Fruit fly (Drosophila melanogaster): Measurements from ENCODE around the gene qua.
A peak's percentile ranks its signal among the peaks of the same experiment; 100 is the strongest.

The qua gene

DNA sequence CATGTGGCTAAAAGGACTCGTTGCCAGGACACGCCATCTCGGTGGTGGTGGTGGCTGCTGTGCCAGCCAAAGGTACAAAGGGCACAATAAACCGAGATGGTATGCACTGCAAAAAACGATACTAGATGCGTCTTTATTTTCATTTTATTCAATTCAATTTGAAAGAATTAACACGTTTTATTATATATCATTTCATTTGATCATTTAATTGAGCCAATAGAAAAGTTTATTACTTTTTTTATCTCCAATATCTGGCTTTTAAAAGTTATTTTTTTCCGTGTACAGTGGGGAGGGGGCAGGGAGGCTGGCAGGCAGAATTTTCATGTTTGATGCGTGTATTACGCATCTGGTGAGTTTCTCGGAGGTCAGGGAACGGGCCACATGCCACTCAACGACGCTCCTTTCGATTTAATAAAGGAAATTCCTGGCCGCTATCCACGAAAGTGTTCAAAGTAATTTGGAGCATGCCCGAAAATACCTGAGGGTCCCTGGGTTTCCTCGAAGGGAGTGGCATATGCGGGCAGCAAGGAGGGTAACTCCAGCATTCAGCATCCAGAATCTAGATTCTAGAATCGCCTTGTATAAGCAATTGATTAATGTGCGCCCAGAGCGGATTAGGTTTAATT, 17.2 kb upstream of the qua start (continued):
- no peak for TF ChIP-seq usp (GFP tag; optimal IDR thresholded peaks at IDR 0.05)
- no peak for TF ChIP-seq bbx (GFP tag; IDR thresholded peaks at IDR 0.05; ENCODE audit: partially characterized antibody)
- TF ChIP-seq fd64A (GFP tag; optimal IDR thresholded peaks at IDR 0.05): peak; percentile 69
- TF ChIP-seq CG32532 (GFP tag; IDR thresholded peaks at IDR 0.05): peak; percentile 79
- TF ChIP-seq Dad (GFP tag; optimal IDR thresholded peaks at IDR 0.05): peak; percentile 55
- peak; percentile 66 for TF ChIP-seq NC2α (GFP tag; optimal IDR thresholded peaks at IDR 0.05)
- TF ChIP-seq CG10462 (GFP tag; optimal IDR thresholded peaks at IDR 0.05): peak; percentile 72
- peak; percentile 85 for TF ChIP-seq CG4730 (GFP tag; IDR thresholded peaks at IDR 0.05)
- TF ChIP-seq TFAM (GFP tag; optimal IDR thresholded peaks at IDR 0.05): peak; percentile 73
- TF ChIP-seq otp (GFP tag; IDR thresholded peaks at IDR 0.05): peak; percentile 77
- TF ChIP-seq en (GFP tag; optimal IDR thresholded peaks at IDR 0.05): no peak
- peak in 1 of 2 experiments; percentile 95 for TF ChIP-seq bsh (GFP tag; optimal IDR thresholded peaks at IDR 0.05)
- TF ChIP-seq fd96Cb (tag; optimal IDR thresholded peaks at IDR 0.05): peak; percentile 88
- TF ChIP-seq CG32767 (GFP tag; IDR thresholded peaks at IDR 0.05): peak; percentile 85
- TF ChIP-seq Aef1 (GFP tag; IDR thresholded peaks at IDR 0.05): peak; percentile 71
- peak; percentile 41; the same call in 1 of the 2 replicates for TF ChIP-seq Taf1 (GFP tag; IDR thresholded peaks at IDR 0.05)
- peak; percentile 38; the same call in 1 of the 2 replicates for TF ChIP-seq aop (GFP tag; IDR thresholded peaks at IDR 0.05)
- TF ChIP-seq Six4 (GFP tag; optimal IDR thresholded peaks at IDR 0.05): peak; percentile 76
- TF ChIP-seq CG8388 (GFP tag; optimal IDR thresholded peaks at IDR 0.05): peak; percentile 89
- TF ChIP-seq pan (optimal IDR thresholded peaks at IDR 0.05): no peak
- TF ChIP-seq pan (GFP tag; optimal IDR thresholded peaks at IDR 0.05 in 1 of 2, IDR thresholded peaks at IDR 0.05 in 1 of 2): peak in 1 of 2 experiments; percentile 89
- peak; percentile 53; the same call in 1 of the 2 replicates for TF ChIP-seq CG4360 (GFP tag; IDR thresholded peaks at IDR 0.05)
- peak; percentile 89 for TF ChIP-seq D19A (tag; optimal IDR thresholded peaks at IDR 0.05)
- peak; percentile 98 for TF ChIP-seq sens (GFP tag)
- TF ChIP-seq Atf3 (GFP tag; optimal IDR thresholded peaks at IDR 0.05): peak; percentile 53
- TF ChIP-seq CG8290 (GFP tag; optimal IDR thresholded peaks at IDR 0.05): no peak
- peak in 1 of 2 experiments; percentile 28 for TF ChIP-seq CG8290 (tag; optimal IDR thresholded peaks at IDR 0.05)
- TF ChIP-seq CG3163 (GFP tag; optimal IDR thresholded peaks at IDR 0.05): peak; percentile 32
- peak; percentile 81 for TF ChIP-seq wor (GFP tag; IDR thresholded peaks at IDR 0.05)
- TF ChIP-seq HLH54F (GFP tag; optimal IDR thresholded peaks at IDR 0.05): peak; percentile 67
- TF ChIP-seq ab (GFP tag; optimal IDR thresholded peaks at IDR 0.05): peak; percentile 56
- TF ChIP-seq Stat92E (GFP tag; optimal IDR thresholded peaks at IDR 0.05): no peak
- peak in 1 of 2 experiments; percentile 78 for TF ChIP-seq Eip74EF (GFP tag; optimal IDR thresholded peaks at IDR 0.05)
- TF ChIP-seq vvl (GFP tag; IDR thresholded peaks at IDR 0.05): peak; percentile 93
- TF ChIP-seq CG6765 (GFP tag; optimal IDR thresholded peaks at IDR 0.05): peak; percentile 84
- peak; percentile 80 for TF ChIP-seq az2 (GFP tag; optimal IDR thresholded peaks at IDR 0.05)
- peak; percentile 90 for TF ChIP-seq gcm (GFP tag; optimal IDR thresholded peaks at IDR 0.05)
- peak; percentile 87 for TF ChIP-seq CG10267 (tag; optimal IDR thresholded peaks at IDR 0.05)
- TF ChIP-seq Adf1 (GFP tag; IDR thresholded peaks at IDR 0.05): peak; percentile 44; the same call in 1 of the 2 replicates
- TF ChIP-seq mirr (GFP tag; optimal IDR thresholded peaks at IDR 0.05): peak; percentile 50
- 0 out of 2 replicates have a peak, but pooled peaks have one; percentile 8 for TF ChIP-seq Dip2 (GFP tag; IDR thresholded peaks at IDR 0.05)
- TF ChIP-seq CrebB (tag; optimal IDR thresholded peaks at IDR 0.05): peak; percentile 86
- TF ChIP-seq Sox102F (GFP tag; optimal IDR thresholded peaks at IDR 0.05): peak; percentile 86
- peak; percentile 81 for TF ChIP-seq danr (GFP tag; IDR thresholded peaks at IDR 0.05)
- no peak for TF ChIP-seq dpn (GFP tag; optimal IDR thresholded peaks at IDR 0.05)
- TF ChIP-seq CG34224 (GFP tag; IDR thresholded peaks at IDR 0.05; ENCODE audit: partially characterized antibody): no peak
- TF ChIP-seq Nf-YB (GFP tag; optimal IDR thresholded peaks at IDR 0.05): peak; percentile 75
- TF ChIP-seq CG4707 (GFP tag; optimal IDR thresholded peaks at IDR 0.05): peak; percentile 72
- peak; percentile 36 for TF ChIP-seq Kr (GFP tag; optimal IDR thresholded peaks at IDR 0.05)
- peak; percentile 67 for TF ChIP-seq tup (GFP tag; optimal IDR thresholded peaks at IDR 0.05)
